Worm (Caenorhabditis elegans): ENCODE measurements around the gene F41G3.19.

DNA sequence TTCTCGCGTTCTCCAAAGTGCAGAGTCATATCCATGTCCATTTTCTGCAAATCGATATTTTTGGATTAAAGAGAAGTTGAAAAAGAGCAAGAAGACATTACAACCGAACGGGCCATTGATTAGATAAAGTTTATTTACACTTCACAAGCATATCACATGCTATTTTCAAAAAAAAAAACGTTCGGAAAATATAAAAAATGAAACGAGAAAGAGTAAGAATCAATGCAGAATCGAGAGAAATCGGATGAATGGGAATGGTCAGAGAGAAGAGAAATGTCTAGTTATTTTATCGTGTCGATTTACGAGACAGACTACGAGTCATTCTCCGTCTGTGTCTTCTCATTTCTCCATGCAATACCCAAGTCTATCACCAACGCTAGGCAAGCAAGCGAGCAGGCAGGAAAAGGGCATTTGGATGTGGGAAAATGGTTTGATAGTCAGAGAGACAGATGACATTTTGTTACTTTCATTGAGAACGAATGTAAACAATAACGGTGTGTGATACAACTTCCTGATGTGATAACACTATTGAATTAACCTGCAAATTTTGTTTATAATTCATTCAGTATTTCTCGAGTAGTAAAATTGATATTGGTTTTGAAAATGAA, 48.3 kb upstream of the F41G3.19 start, which contains the start of gene F31E8.4:
- no peak for TF ChIP-seq nhr-23 (tag; optimal IDR thresholded peaks at IDR 0.05)
- TF ChIP-seq fos-1 (tag; optimal IDR thresholded peaks at IDR 0.05): no peak
- no peak for TF ChIP-seq unc-39 (tag; optimal IDR thresholded peaks at IDR 0.05)
- TF ChIP-seq skn-1 (tag; optimal IDR thresholded peaks at IDR 0.05): no peak
- TF ChIP-seq unc-62 (GFP tag; optimal IDR thresholded peaks at IDR 0.05): no peak
- no peak for TF ChIP-seq snpc-4 (tag; optimal IDR thresholded peaks at IDR 0.05)
- TF ChIP-seq sea-2 (GFP tag; optimal IDR thresholded peaks at IDR 0.05): no peak
- TF ChIP-seq ZK546.5 (tag; optimal IDR thresholded peaks at IDR 0.05): no peak
- no peak for TF ChIP-seq eor-1 (tag; optimal IDR thresholded peaks at IDR 0.05)
- no peak for TF ChIP-seq fkh-10 (GFP tag; optimal IDR thresholded peaks at IDR 0.05)
- TF ChIP-seq pha-4 (tag; optimal IDR thresholded peaks at IDR 0.05): peak; percentile 68
- no peak for TF ChIP-seq ztf-11 (tag; optimal IDR thresholded peaks at IDR 0.05)
- peak; percentile 3 for TF ChIP-seq lin-15B (tag; optimal IDR thresholded peaks at IDR 0.05)
- peak; percentile 69 for TF ChIP-seq pqm-1 (tag; optimal IDR thresholded peaks at IDR 0.05)
